Worm (Caenorhabditis elegans) whole organism, L4/young adult: ENCODE measurements around the gene ZK402.2.

Experiments
- W03F9.2 ChIP-seq: fragments of 150-350 bp; optimal IDR thresholded peaks from 2 replicates; lab custom pipeline; 2014; ENCODE audit warnings: missing biosample characterization, missing genetic modification characterization
- dao-5 ChIP-seq: sonication (generic microtip); optimal IDR thresholded peaks from 2 replicates; lab custom pipeline; 2016; ENCODE audit warnings: missing genotype, missing genetic modification characterization, moderate library complexity, missing compliant biosample characterization
- him-1 ChIP-seq: sonication (generic microtip); optimal IDR thresholded peaks from 2 replicates; lab custom pipeline; 2016; ENCODE audit warnings: missing genotype, missing genetic modification reagents, missing genetic modification characterization, missing compliant biosample characterization

DNA sequence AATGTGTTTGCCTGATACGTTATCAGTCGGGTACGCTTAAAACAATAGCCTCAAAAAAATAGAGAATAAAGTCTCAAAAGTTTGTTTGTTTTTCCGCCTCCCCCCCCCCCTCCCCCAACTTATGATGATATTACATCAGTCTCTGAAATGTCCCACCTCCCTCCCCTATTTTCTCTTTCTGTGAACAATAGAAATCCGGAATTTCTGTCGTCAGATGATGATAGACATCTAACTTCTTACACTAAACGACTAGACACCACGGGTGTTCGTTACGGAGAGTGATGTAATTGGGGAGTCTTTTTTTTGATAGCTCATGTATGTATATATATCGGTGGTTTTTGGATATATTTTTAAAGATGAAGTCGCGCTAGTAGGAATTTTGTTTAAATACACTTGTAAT is 9.1 kb upstream of the ZK402.2 start:
- TF ChIP-seq him-1 (tag; lab: Kevin White, UChicago), result no peak
- TF ChIP-seq dao-5 (tag; lab: Kevin White, UChicago), result no peak
- TF ChIP-seq W03F9.2 (tag; lab: Kevin White, UChicago), result no peak
